Worm (Caenorhabditis elegans): ENCODE measurements around the gene C35B1.5.
"Not testable (repeated sequence)": the region's sequence is repeated elsewhere in the genome, so short reads cannot be mapped to it uniquely, and the experiment has no call there.

DNA sequence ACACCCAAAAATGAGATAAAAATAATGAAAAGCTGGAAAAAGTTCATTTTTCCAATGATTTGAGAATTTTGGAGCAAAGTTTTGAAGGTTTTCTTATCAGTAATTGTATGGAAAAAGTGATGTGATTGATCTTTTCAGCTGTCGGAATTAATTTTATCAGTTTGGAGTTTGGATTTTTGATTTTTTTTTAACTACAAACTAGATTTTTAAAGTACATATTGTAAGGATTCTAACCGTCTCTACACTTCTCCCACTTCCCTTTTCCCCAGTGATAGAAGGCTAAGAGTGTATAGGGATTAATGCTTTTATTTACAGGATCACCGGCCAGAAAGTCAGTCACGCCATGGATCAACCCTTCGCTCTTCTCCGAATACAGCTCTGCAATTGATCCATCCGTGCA, 41.6 kb upstream of the C35B1.5 start, which contains the start of gene F49F1.7:
- TF ChIP-seq dpl-1 (GFP tag; optimal IDR thresholded peaks at IDR 0.05); lsy-2 (tag; optimal IDR thresholded peaks at IDR 0.05); xbp-1 (tag; optimal IDR thresholded peaks at IDR 0.05); egl-13 (tag; optimal IDR thresholded peaks at IDR 0.05); C04F5.9 (tag; optimal IDR thresholded peaks at IDR 0.05); fkh-10 (GFP tag; optimal IDR thresholded peaks at IDR 0.05); elt-3 (tag; optimal IDR thresholded peaks at IDR 0.05): not testable (repeated sequence)

All from whole organism, L1 larva.